Worm (Caenorhabditis elegans): ENCODE measurements around the gene R11E3.1.
A peak's percentile ranks its signal among the peaks of the same experiment; 100 is the strongest.

Gene R11E3.1

DNA sequence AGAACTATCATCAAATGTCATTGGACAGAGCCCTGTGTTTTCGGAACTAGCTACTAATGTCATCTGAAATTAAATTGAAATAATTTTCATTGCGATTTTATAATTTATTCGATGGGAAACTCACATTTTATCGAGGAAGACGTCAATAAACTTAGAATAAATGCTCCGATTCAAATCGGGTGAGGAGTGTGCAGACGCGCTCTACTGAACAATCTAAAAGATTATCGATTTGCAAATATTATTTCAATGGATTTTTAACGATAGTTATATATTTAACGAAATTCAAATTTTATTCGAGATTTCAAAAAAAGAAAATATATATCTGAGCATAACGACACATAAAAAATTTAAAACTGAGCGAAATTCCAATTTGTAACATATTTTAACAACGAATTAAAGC, 9.6 kb downstream of the R11E3.1 start, which contains the start of gene eor-1 (continued):
- TF ChIP-seq rnt-1 (tag; optimal IDR thresholded peaks at IDR 0.05) (peak; percentile 17), fkh-10 (GFP tag; optimal IDR thresholded peaks at IDR 0.05) (no peak), unc-30 (tag; optimal IDR thresholded peaks at IDR 0.05) (no peak), grh-1 (GFP tag; IDR thresholded peaks at IDR 0.05) (no peak), blmp-1 (tag; optimal IDR thresholded peaks at IDR 0.05) (no peak), ztf-11 (tag; optimal IDR thresholded peaks at IDR 0.05) (no peak), Y116A8C.19 (tag; optimal IDR thresholded peaks at IDR 0.05; ENCODE audit: borderline replicate concordance) (no peak), mef-2 (tag; optimal IDR thresholded peaks at IDR 0.05) (no peak), swsn-7 (tag; optimal IDR thresholded peaks at IDR 0.05) (peak; percentile 13), dsc-1 (tag; optimal IDR thresholded peaks at IDR 0.05) (peak; percentile 26), C16A3.4 (tag; optimal IDR thresholded peaks at IDR 0.05) (peak; percentile 32), elt-3 (tag; optimal IDR thresholded peaks at IDR 0.05) (no peak), pag-3 (tag; optimal IDR thresholded peaks at IDR 0.05; ENCODE audit: borderline replicate concordance, insufficient read depth) (no peak), irx-1 (tag; optimal IDR thresholded peaks at IDR 0.05) (no peak), nhr-90 (tag; optimal IDR thresholded peaks at IDR 0.05; ENCODE audit: poor library complexity) (no peak), unc-86 (tag; optimal IDR thresholded peaks at IDR 0.05) (no peak), ama-1 (optimal IDR thresholded peaks at IDR 0.05) (no peak), ceh-88 (GFP tag; IDR thresholded peaks at IDR 0.05) (no peak), skn-1 (tag; optimal IDR thresholded peaks at IDR 0.05) (peak; percentile 20), efl-3 (GFP tag; optimal IDR thresholded peaks at IDR 0.05) (no peak), tlp-1 (tag; optimal IDR thresholded peaks at IDR 0.05) (no peak), nhr-76 (tag; optimal IDR thresholded peaks at IDR 0.05) (no peak), hlh-4 (tag; optimal IDR thresholded peaks at IDR 0.05) (no peak), nhr-237 (tag; optimal IDR thresholded peaks at IDR 0.05) (no peak), lsy-2 (tag; optimal IDR thresholded peaks at IDR 0.05) (peak; percentile 49 to 77), lin-35 (GFP tag; optimal IDR thresholded peaks at IDR 0.05) (peak; percentile 59 to 67), snu-23 (GFP tag; optimal IDR thresholded peaks at IDR 0.05) (peak; percentile 62), xbp-1 (tag; optimal IDR thresholded peaks at IDR 0.05) (peak; percentile 41), unc-98 (GFP tag; IDR thresholded peaks at IDR 0.05) (no peak), nhr-84 (tag; optimal IDR thresholded peaks at IDR 0.05) (no peak), nhr-47 (tag; optimal IDR thresholded peaks at IDR 0.05) (no peak), pqm-1 (tag; optimal IDR thresholded peaks at IDR 0.05) (no peak), isw-1 (GFP tag; IDR thresholded peaks at IDR 0.05) (no peak), hpl-2 (GFP tag; optimal IDR thresholded peaks at IDR 0.05) (no peak), lir-3 (tag; optimal IDR thresholded peaks at IDR 0.05; ENCODE audit: poor library complexity) (peak; percentile 16), snpc-4 (tag; optimal IDR thresholded peaks at IDR 0.05) (no peak)

- TF ChIP-seq lsy-2 (tag; optimal IDR thresholded peaks at IDR 0.05) (no peak), unc-130 (tag; optimal IDR thresholded peaks at IDR 0.05) (no peak), C16A3.4 (tag; optimal IDR thresholded peaks at IDR 0.05) (no peak), ztf-11 (tag; optimal IDR thresholded peaks at IDR 0.05) (no peak), fkh-10 (GFP tag; optimal IDR thresholded peaks at IDR 0.05) (no peak), egl-13 (tag; optimal IDR thresholded peaks at IDR 0.05) (no peak), ces-1 (GFP tag; optimal IDR thresholded peaks at IDR 0.05) (no peak), pax-3 (tag; optimal IDR thresholded peaks at IDR 0.05) (no peak), nhr-71 (tag; optimal IDR thresholded peaks at IDR 0.05) (no peak), ceh-63 (GFP tag; optimal IDR thresholded peaks at IDR 0.05) (no peak), hlh-17 (GFP tag; optimal IDR thresholded peaks at IDR 0.05; ENCODE audit: borderline replicate concordance) (no peak), swsn-7 (tag; optimal IDR thresholded peaks at IDR 0.05) (no peak)
Observed at ce11 chrIV:4802494-4802893, 12.9 kb downstream of the R11E3.1 start, which contains the start of gene dpf-7. Gene dpf-7 (minus strand): TSS chrIV:4802594.
